Worm (Caenorhabditis elegans): ENCODE results near the gene srz-79.

srz-79 gene

DNA sequence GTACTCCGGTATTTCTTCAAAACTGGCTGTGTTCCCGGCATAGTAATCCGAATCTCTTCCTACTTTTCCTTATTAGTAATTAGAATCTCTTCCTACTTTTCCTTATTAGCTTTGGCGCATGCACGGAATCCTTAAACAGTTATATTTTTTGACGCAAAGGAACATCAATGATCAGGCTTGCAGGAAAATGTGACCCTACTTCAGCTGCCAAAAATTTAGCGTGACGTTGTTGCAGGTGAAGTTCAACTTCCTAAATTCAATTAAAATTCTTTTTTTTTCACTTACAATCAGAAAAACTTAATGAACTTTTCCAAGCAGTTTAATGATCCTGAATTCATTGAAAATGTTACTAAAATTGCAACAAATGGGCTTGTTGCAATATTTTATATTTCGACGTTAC lies at the start of gene srz-79:
srz-79 (plus strand) TSS at position 301 of the 400 bp plus-strand sequence.
- no peak for TF ChIP-seq unc-62 (GFP tag; optimal IDR thresholded peaks at IDR 0.05)

DNA sequence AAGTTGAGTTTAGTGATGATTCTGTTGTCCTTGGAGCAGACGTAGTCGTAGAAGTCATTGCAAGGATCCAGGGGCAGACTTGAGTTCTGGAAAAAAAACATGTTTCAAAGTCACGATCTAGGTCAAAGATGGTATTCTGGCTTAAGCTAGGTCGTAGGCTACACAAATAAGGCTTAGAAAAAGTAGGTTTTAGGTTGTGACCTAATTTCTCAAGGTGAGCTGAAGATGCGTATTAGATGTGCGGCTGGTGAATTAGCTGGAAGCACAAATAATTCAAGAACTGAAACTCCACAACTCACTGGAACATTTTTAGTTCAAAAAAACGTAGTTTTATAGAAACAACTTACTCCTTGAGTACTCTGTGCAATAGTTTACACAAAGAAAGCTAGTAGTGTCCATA lies 49.3 kb upstream of the srz-79 start, which contains the start of gene F09D12.2:
F09D12.2 (minus strand) TSS at position 101 of the 400 bp plus-strand sequence.
- TF ChIP-seq unc-62 (GFP tag; optimal IDR thresholded peaks at IDR 0.05), result no peak

DNA sequence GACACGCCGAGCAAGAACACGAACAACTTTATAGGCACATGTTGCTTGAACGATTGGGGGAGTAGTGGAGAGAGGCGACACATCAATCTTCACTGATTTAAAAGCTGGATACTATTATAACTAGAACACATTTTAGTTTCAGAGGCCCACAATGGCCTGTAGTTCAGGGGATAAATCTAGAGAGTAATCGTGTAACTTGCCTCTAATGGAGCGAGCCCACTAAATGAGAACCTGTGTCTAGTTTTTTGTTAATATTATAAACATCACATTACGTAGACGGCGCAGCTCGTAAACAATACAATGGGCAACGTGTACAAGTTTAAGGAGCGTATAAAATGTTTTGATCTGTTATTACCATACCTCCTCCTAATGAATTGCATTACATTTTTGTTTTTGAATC lies 48.8 kb upstream of the srz-79 start, which contains the start of gene F58E2.5:
F58E2.5 (plus strand) TSS at position 301 of the 400 bp plus-strand sequence.
- TF ChIP-seq unc-62 (GFP tag; optimal IDR thresholded peaks at IDR 0.05), result no peak

DNA sequence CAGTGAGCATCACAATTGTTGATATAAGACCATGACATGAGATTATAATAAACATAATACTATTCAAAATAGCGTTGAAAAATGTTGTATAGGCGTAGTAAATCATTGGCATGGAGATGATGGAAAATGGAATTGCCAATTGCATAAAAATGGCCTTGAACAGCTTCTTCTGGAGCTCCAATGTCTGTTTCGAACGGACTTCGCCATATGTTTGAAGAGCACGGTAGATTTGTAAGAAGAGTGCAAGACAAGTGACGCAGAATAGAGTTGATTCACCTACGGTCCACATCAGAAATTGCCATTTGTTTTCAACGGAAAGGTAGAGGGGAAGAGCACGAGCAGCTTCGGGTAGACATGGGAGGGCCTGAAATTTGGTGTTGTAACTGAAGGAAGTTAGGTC lies 46.1 kb upstream of the srz-79 start:
- no peak for TF ChIP-seq unc-62 (GFP tag; optimal IDR thresholded peaks at IDR 0.05)

DNA sequence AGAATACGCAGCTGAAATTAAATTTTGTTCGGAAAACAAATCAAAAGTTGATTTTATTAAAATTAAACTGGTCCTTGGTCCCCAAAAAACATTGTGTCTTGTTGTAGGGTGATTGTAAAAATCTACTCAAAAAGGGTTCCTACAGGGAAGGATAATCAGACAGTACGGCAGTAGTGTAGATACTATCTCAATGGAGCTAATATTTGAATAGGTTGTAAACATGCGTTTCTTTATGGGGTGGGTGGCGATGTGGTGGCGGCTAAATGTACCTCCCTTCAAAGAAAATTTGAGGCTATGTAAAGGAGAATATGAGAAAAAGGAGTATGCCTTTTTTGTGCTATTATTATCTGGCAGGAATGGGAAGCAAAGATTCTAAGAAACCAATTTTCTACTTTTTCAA lies 40.9 kb upstream of the srz-79 start:
- no peak for TF ChIP-seq unc-62 (GFP tag; optimal IDR thresholded peaks at IDR 0.05)

DNA sequence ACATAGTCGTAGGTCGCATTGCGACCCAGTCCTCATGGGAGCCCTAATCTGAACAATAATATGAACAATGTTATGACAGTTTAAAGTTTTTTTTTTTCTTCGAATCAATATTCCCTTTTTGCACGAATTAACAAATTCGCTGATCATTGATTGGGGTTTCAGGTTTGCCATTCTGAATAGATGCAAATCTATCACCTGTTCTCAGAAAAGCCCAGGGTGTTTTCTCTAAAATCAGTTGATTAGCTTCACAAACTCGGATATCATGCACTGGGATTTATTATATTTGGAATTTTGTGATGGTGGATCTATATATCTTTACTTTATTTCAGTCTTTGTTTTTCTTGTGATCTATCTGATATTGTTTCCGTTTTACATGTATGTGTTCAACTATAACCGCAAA lies 40.1 kb upstream of the srz-79 start, which contains the start of gene srz-23:
srz-23 (plus strand) TSS at position 263 of the 400 bp plus-strand sequence.
- no peak for TF ChIP-seq unc-62 (GFP tag; optimal IDR thresholded peaks at IDR 0.05)

DNA sequence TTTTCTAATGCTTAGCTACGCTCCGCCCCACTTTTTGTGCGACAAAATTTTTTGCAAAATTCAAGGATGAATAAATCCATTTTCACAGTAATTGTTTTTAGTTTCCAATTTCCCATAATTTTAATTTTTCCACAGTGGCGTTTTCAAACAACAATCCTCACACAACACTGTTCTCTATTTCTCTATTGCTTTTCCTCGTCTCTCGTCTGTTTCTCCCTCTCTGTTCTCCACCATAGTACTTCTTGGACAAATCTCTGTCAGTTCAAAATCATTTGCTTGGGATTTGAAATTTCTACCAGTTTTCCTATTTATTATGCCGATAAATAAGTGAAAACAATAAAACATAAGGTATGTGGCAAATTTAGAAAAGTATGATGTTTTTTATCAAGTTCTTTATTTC lies 30.2 kb upstream of the srz-79 start, which contains the start of gene F58E2.4:
F58E2.4 (plus strand) TSS at position 134 of the 400 bp plus-strand sequence.
- TF ChIP-seq unc-62 (GFP tag; optimal IDR thresholded peaks at IDR 0.05), result no peak

DNA sequence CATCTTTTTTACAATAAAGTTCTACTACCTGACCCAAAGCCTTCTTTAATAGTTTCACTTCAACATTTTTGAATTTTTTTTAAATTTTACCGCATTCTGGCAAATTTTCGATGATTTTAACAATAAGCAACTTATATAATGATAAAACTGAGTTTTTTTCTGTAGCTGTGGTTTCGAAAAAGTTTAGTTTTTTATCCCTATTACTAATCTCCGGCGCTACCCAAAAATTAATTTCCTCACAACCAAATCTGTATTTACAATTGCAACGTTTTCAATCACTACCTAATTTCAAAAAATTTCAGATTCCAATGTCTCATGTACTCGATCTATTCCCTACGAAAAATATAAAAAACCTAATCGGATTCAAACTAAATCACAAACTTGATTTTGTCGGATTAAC lies 26.3 kb upstream of the srz-79 start, which contains the start of gene F58E2.3:
F58E2.3 (plus strand) TSS at position 301 of the 400 bp plus-strand sequence.
- TF ChIP-seq unc-62 (GFP tag; optimal IDR thresholded peaks at IDR 0.05), result no peak

DNA sequence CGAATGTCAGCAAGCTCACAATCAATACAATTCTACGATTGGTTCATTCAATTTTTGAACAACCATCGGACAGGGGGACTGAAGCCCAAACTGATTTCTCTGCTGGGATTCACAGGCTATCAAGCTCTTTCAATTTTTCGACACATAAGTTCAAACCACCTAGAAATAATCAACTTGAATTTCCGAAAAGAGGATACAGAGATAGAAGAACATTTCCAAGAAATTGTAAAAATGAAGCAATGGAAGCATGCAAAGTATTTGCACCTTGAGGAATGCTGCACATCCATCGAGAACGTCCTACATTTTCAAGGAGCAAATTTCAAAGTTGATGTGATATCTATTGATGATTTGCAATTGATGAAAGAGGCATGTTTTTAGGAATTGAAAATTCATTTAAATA lies 25.7 kb upstream of the srz-79 start:
- TF ChIP-seq unc-62 (GFP tag; optimal IDR thresholded peaks at IDR 0.05), result no peak

DNA sequence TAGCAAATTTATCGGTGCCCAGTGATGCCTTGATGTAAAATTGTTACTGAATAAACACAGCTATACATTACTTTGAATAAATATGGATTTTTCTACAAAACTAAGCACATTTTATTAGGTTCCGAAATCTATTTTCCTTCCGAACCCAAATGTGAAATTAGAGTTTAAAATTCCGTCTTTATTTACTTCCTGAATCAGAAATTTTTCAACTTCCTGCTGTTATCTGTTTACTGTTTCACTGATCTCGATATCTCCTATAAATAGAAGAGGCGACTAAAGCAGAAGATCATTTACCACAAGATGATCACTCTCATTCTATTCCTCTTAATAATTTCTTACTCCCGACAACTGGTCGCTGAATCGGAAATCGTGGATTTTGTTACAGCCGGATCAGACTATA lies 23.7 kb upstream of the srz-79 start, which contains the start of gene F58E2.2:
F58E2.2 (plus strand) TSS at position 301 of the 400 bp plus-strand sequence.
- TF ChIP-seq unc-62 (GFP tag; optimal IDR thresholded peaks at IDR 0.05), result no peak

DNA sequence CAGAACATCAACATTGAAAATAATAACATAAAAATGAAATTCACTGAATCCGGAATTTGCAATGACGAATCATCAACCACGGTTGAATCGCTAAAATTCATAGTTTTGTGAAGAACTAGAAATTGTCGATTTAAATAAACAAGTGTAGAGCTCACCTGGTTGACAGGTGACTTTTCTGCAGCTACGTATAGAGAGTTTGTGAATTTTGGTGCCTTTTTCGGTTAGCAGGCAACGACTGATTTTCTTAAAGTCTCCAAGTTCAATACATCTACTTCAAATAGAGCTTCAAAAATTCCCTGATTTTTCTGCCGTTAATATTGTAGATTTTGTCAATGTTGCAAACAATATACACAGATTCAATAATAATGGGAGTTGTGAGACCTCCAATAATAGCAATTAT lies 16.3 kb upstream of the srz-79 start, which contains the start of gene srz-69:
srz-69 (minus strand) TSS at position 101 of the 400 bp plus-strand sequence.
- no peak for TF ChIP-seq unc-62 (GFP tag; optimal IDR thresholded peaks at IDR 0.05)

DNA sequence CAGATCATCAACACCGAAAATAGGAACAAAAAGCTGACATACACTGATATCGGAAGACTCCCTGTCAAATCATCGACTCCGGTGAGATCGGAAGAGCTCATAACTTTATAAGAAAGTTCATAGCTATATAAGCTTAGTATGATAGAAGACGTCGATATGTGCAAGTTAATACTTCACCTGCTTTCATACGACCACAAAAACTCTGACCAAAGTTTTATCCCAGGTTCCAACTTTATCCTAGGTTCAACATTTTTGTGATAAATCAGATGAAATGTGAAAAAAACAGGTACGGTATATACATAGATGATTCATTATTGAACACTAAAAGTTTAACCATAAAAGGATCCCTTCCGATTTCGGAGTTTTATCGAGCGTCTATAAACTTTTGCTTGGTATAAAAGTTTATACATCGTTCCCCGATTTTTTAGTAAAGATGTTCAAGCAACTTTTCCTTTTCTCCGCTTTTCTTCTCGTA lies 14.5 kb upstream of the srz-79 start, which contains the start of the genes srz-70 and C09G12.5:
srz-70 (minus strand) TSS at position 101 of the 475 bp plus-strand sequence.
C09G12.5 (plus strand) TSS at position 425 of the 475 bp plus-strand sequence.
- TF ChIP-seq unc-62 (GFP tag; optimal IDR thresholded peaks at IDR 0.05), result no peak

DNA sequence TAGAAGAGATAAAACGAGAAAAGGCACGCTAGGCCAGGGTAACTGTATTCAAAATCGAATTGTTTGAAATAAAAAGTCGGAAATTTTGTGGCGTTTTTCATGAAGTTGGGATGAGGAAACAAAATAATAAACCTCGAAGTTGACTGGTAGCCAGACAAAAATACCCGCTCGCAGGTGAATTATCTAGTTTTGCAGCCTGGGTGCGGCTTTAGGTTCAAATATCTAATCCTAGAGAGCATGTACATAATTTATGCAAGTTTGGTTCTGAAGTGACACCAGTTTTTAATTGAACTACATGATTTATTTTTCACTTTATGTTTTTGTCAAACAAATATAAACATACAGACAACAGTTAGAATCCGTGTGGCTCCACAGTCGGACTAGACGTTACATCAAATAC lies 11.7 kb upstream of the srz-79 start, which contains the start of gene srz-37:
srz-37 (minus strand) TSS at position 101 of the 400 bp plus-strand sequence.
- TF ChIP-seq unc-62 (GFP tag; optimal IDR thresholded peaks at IDR 0.05), result no peak

DNA sequence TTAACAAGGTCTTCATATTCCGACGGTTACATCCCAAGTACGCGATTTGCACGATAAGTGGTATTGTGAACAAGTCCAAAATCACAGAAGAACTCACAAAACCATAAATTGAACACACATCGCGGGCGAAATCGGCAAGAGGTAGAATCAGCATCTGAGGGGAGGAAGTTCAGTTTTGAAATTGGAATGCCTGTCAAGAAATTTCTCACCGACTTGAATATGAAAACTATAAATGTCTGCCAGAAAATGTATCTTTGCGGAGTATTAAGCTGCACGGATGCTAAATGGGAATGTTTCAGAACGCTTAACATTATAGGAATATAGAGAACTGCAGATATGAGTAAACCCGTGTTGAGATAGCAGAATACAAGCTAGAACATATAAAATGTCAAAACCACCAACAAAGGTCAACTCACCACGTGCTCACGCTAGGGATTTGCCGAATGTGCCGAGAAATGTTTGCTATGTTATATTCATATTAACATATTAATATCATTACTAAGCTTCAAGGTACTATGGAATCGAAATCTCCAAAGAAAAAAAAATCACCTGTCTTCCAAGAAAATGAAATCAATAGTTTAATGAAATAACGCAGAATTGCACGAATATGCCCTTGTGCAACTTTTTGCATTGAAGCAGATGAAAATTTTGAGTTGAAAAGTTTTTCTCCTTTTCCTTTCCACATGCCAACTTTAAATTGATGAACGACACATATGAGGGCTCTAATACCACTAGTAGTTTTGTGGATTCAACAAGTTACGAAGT lies 11.0 kb upstream of the srz-79 start, which contains the start of gene srz-82:
srz-82 (plus strand) TSS at position 701 of the 765 bp plus-strand sequence.
- TF ChIP-seq unc-62 (GFP tag; optimal IDR thresholded peaks at IDR 0.05), result no peak

DNA sequence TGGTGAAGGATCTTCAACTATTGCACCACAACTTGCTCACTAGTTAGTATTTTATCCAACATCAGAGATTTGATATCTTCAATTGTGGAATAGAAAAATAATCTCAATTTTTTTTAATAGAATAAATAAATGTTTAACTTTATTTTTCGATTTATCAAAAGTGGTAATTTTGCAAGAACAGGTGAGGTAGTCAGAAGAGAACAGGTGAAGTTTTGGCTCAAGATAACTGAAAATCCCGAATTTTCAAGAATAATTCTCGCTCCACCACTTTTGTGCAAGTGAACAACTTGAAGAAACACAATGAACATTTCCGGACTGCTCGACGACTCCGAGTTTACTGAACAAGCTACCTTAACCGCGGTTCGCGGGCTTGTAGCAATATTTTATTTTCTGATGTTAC lies 1.9 kb upstream of the srz-79 start, which contains the start of gene srz-78:
srz-78 (plus strand) TSS at position 301 of the 400 bp plus-strand sequence.
- TF ChIP-seq unc-62 (GFP tag; optimal IDR thresholded peaks at IDR 0.05), result no peak

DNA sequence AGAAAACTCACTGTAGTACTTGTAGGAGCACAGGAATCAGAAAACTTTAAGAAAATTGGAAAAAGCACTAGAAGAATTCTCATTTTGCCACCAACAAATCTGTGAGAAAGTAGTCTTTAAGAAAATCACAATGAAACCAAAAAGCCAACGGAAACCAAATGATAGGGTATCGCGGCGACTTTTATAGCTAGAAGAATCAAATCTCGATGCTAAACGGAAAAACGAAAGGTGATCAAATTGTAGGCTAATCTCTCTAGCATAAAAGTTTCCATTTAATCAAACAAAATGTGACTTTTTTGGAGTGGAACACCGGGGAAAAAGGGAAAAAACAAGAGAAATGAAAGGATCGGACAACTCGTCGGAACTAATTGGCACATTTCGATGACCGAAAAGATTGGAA lies 2.9 kb downstream of the srz-79 start, which contains the start of gene C09G12.17:
C09G12.17 (minus strand) TSS at position 101 of the 400 bp plus-strand sequence.
- no peak for TF ChIP-seq unc-62 (GFP tag; optimal IDR thresholded peaks at IDR 0.05)
